Fruit fly (Drosophila melanogaster) whole organism, prepupa: ENCODE measurements around the gene alpha-Man-Ic.
"Not testable (repeated sequence)": the region's sequence is repeated elsewhere in the genome, so short reads cannot be mapped to it uniquely, and the experiment has no call there.

Source experiments
- CG34406 ChIP-seq: fragments of 200-800 bp; sonication (Bioruptor generic); optimal IDR thresholded peaks from 3 replicates; lab custom pipeline; 2016; ENCODE audit warnings: missing biosample characterization, missing genetic modification characterization
- CG6808 ChIP-seq: fragments of 200-800 bp; sonication (Bioruptor generic); optimal IDR thresholded peaks from 3 replicates; lab custom pipeline; 2017; ENCODE audit warnings: missing biosample characterization, missing genetic modification characterization, mild to moderate bottlenecking, moderate library complexity, missing genetic modification reagents
- Eip78C ChIP-seq: fragments of 200-800 bp; sonication (Bioruptor generic); peaks from one replicate; lab custom pipeline; 2016; ENCODE audit warnings: missing biosample characterization, missing genetic modification characterization
- Ets96B ChIP-seq: fragments of 200-800 bp; optimal IDR thresholded peaks from 2 replicates; lab custom pipeline; 2019; ENCODE audit warnings: missing biosample characterization, mild to moderate bottlenecking, missing genetic modification characterization, moderate library complexity
- Gug ChIP-seq: fragments of 200-800 bp; sonication (Bioruptor generic); IDR thresholded peaks from 2 replicates; pipeline ENCODE4 v1.3.6; 2022; ENCODE audit warnings: missing biosample characterization, missing genetic modification characterization
- Hr38 ChIP-seq: sonication (Bioruptor generic); optimal IDR thresholded peaks from 2 replicates; lab custom pipeline; 2016; ENCODE audit warnings: missing biosample characterization, missing genetic modification characterization
- Hr39 ChIP-seq: fragments of 200-800 bp; sonication (Bioruptor generic); optimal IDR thresholded peaks from 2 replicates; lab custom pipeline; 2016; ENCODE audit warnings: missing biosample characterization, missing genetic modification characterization
- Met ChIP-seq: fragments of 200-800 bp; sonication (Bioruptor generic); optimal IDR thresholded peaks from 3 replicates; lab custom pipeline; 2016; ENCODE audit warnings: missing biosample characterization, missing genetic modification characterization
- OdsH ChIP-seq: fragments of 200-800 bp; sonication (Bioruptor generic); optimal IDR thresholded peaks from 3 replicates; lab custom pipeline; 2016; ENCODE audit warnings: missing biosample characterization, missing genetic modification characterization
- Smox ChIP-seq: fragments of 200-800 bp; sonication (Bioruptor generic); optimal IDR thresholded peaks from 3 replicates; lab custom pipeline; 2016; ENCODE audit warnings: missing biosample characterization, missing genetic modification characterization
- cyc ChIP-seq: fragments of 200-800 bp; sonication (Bioruptor generic); optimal IDR thresholded peaks from 3 replicates; lab custom pipeline; 2016; ENCODE audit warnings: missing biosample characterization, missing genetic modification characterization
- fd85E ChIP-seq: fragments of 200-800 bp; sonication (Bioruptor generic); optimal IDR thresholded peaks from 3 replicates; lab custom pipeline; 2016; ENCODE audit warnings: missing biosample characterization, missing genetic modification characterization
- vri ChIP-seq: fragments of 200-800 bp; sonication (Bioruptor generic); optimal IDR thresholded peaks from 3 replicates; lab custom pipeline; 2016; ENCODE audit warnings: missing biosample characterization, mild to moderate bottlenecking, missing genetic modification characterization

DNA sequence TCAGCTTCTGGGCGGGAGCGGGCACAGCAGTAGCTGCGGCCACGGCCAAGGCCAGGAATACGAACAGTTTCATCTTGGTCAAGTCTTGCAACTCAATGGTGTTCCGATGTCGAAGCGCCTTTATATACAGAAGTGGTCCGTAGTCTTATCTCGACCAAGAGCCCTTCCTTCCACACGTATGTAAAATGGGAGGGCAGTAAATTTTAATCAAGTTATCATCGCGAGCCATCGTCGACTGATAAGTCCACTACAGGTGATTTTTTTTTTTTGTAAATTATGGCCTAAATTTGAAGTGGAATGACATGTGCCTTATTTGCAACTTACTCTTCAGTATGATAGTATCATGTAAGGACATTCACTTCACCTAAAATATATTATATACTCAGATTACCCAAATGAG lies 5.7 kb downstream of the alpha-Man-Ic start, which contains the start of gene Jon99Cii:
- TF ChIP-seq Smox (GFP tag; lab: Kevin White, UChicago); CG34406 (GFP tag; lab: Kevin White, UChicago); Hr39; fd85E (GFP tag; lab: Kevin White, UChicago); Hr38 (GFP tag; lab: Kevin White, UChicago); cyc (GFP tag; lab: Kevin White, UChicago); vri (GFP tag; lab: Kevin White, UChicago); CG6808 (GFP tag; lab: Kevin White, UChicago); Ets96B; Met; OdsH (GFP tag; lab: Kevin White, UChicago); Eip78C; Gug (GFP tag; lab: Robert Waterston, UW): not testable (repeated sequence)
